Worm (Caenorhabditis elegans): Measurements from ENCODE around the gene dmsr-3.

The dmsr-3 gene

ce11 chrII:13369231-13369630, 13.2 kb upstream of the dmsr-3 start, which contains the start of gene Y48C3A.20 (continued):
- TF ChIP-seq hlh-30 (tag; optimal IDR thresholded peaks at IDR 0.05; ENCODE audit: insufficient read depth) = peak; percentile 32
- peak; percentile 64 for TF ChIP-seq ztf-7 (tag; optimal IDR thresholded peaks at IDR 0.05)
- no peak for TF ChIP-seq hlh-11 (tag; optimal IDR thresholded peaks at IDR 0.05)
- TF ChIP-seq zfp-3 (GFP tag; conservative IDR thresholded peaks at IDR 0.05) = no peak
- no peak for TF ChIP-seq lin-29 (GFP tag; IDR thresholded peaks at IDR 0.05)
- TF ChIP-seq hif-1 (tag; optimal IDR thresholded peaks at IDR 0.05) = no peak
- no peak for TF ChIP-seq lim-7 (GFP tag; IDR thresholded peaks at IDR 0.05)
- TF ChIP-seq T26A8.4 (GFP tag; IDR thresholded peaks at IDR 0.05) = no peak
- TF ChIP-seq nhr-25 (tag; optimal IDR thresholded peaks at IDR 0.05; ENCODE audit: borderline replicate concordance, insufficient read depth) = no peak
- no peak for TF ChIP-seq sdz-12 (GFP tag; optimal IDR thresholded peaks at IDR 0.05)
- no peak for TF ChIP-seq F26F4.8 (GFP tag; conservative IDR thresholded peaks at IDR 0.05)
- no peak for TF ChIP-seq daf-16 (GFP tag; optimal IDR thresholded peaks at IDR 0.05)
- peak; percentile 53 for TF ChIP-seq daf-16 (tag; optimal IDR thresholded peaks at IDR 0.05)

- TF ChIP-seq ceh-62 (tag; optimal IDR thresholded peaks at IDR 0.05) (no peak), unc-62 (GFP tag; optimal IDR thresholded peaks at IDR 0.05 in 1 of 2) (peak in 1 of 2 experiments; percentile 91), unc-62 (tag; optimal IDR thresholded peaks at IDR 0.05) (no peak), unc-130 (GFP tag; optimal IDR thresholded peaks at IDR 0.05) (no peak)
Measured at ce11 chrII:13367784-13368183, 11.8 kb upstream of the dmsr-3 start.

ce11 chrII:13341320-13341719, 14.7 kb downstream of the dmsr-3 start:
- TF ChIP-seq saeg-2 (GFP tag; IDR thresholded peaks at IDR 0.05) (no peak), snpc-4 (tag; optimal IDR thresholded peaks at IDR 0.05) (no peak), dve-1 (tag; optimal IDR thresholded peaks at IDR 0.05; ENCODE audit: insufficient read depth) (no peak), Y105C5A.15 (GFP tag; IDR thresholded peaks at IDR 0.05) (no peak), egl-43 (GFP tag; IDR thresholded peaks at IDR 0.05) (no peak; the same call in 1 of the 2 replicates), nhr-10 (tag; optimal IDR thresholded peaks at IDR 0.05) (no peak), mdl-1 (tag; optimal IDR thresholded peaks at IDR 0.05) (no peak), nhr-25 (tag; optimal IDR thresholded peaks at IDR 0.05; ENCODE audit: borderline replicate concordance, insufficient read depth) (no peak)

DNA sequence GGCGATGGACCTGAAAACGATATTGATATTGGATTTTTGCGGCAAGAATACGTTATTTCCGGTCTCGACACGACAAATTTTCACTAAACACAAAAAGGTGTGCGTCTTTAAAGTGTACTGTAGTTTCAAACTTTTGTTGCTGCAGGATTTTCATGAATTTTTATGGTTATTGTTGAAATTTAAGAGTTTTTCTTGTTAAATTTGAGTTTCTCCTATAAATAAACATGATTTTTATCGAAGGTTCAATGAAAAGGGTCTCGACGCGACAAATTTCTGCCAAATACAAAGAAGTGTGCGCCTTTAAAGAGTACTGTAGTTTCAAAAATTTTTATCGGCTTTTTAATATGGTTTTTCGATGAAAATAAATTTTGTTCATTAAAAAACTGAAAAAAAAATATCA, 16.0 kb downstream of the dmsr-3 start:
- TF ChIP-seq tra-1 (GFP tag; IDR thresholded peaks at IDR 0.05) = no peak
- 0 out of 2 replicates have a peak, but pooled peaks have one; percentile 7 for TF ChIP-seq Y48G9A.11 (GFP tag; IDR thresholded peaks at IDR 0.05)

- TF ChIP-seq daf-12 (tag; optimal IDR thresholded peaks at IDR 0.05) = no peak
- peak; percentile 94 for TF ChIP-seq Y48G9A.11 (GFP tag; IDR thresholded peaks at IDR 0.05)
- TF ChIP-seq aha-1 (tag) = peak; percentile 14
- TF ChIP-seq dpl-1 (GFP tag; optimal IDR thresholded peaks at IDR 0.05) = peak; percentile 36
- peak in 1 of 2 experiments; percentile 53 for TF ChIP-seq unc-62 (GFP tag; optimal IDR thresholded peaks at IDR 0.05 in 1 of 2)
- TF ChIP-seq unc-62 (tag; optimal IDR thresholded peaks at IDR 0.05) = no peak
- TF ChIP-seq lsy-2 (tag; optimal IDR thresholded peaks at IDR 0.05) = peak in 1 of 2 experiments; percentile 29
- TF ChIP-seq mes-2 (tag; optimal IDR thresholded peaks at IDR 0.05; ENCODE audit: poor library complexity, severe bottlenecking) = peak; percentile 42
- TF ChIP-seq nhr-111 (GFP tag; optimal IDR thresholded peaks at IDR 0.05) = no peak
- peak; percentile 1 for TF ChIP-seq hlh-30 (tag; optimal IDR thresholded peaks at IDR 0.05; ENCODE audit: insufficient read depth)
Measured at ce11 chrII:13337959-13338358, 18.0 kb downstream of the dmsr-3 start, which contains the start of gene mrpl-20. Gene mrpl-20, plus strand, starts transcription at chrII:13338281.

Data from whole organism, L4 larva.